Worm (Caenorhabditis elegans) whole organism, late embryonic: ENCODE measurements around the gene F20D6.10.

Experiments used
- Y22D7AL.16 ChIP-seq: sonication (generic microtip); optimal IDR thresholded peaks from 2 replicates; lab custom pipeline; 2016; ENCODE audit warnings: missing genetic modification characterization, missing compliant biosample characterization
- hlh-13 ChIP-seq: fragments of 200-800 bp; sonication (Bioruptor generic); optimal IDR thresholded peaks from 2 replicates; lab custom pipeline; 2018; ENCODE audit warnings: mild to moderate bottlenecking, missing genetic modification characterization, missing compliant biosample characterization
- nfya-1 ChIP-seq: sonication (generic microtip); optimal IDR thresholded peaks from 2 replicates; lab custom pipeline; 2017; ENCODE audit warnings: missing genetic modification characterization, mild to moderate bottlenecking, missing compliant biosample characterization, antibody characterized with exemption, moderate library complexity
- pha-4 ChIP-seq: fragments of 150-350 bp; optimal IDR thresholded peaks from 2 replicates; lab custom pipeline; 2018; ENCODE audit warnings: missing biosample characterization, missing genetic modification reagents, missing genetic modification characterization

ce11 chrV:8163199-8163598 lies 32.5 kb downstream of the F20D6.10 start:
- TF ChIP-seq nfya-1 (no peak), pha-4 (tag; lab: Kevin White, UChicago) (no peak), Y22D7AL.16 (tag; lab: Kevin White, UChicago) (no peak), hlh-13 (GFP tag; lab: Kevin White, UChicago) (no peak)
